Fruit fly (Drosophila melanogaster) whole organism, embryonic: Measurements from ENCODE around the gene Claspin.

Source experiments
- Blimp-1 ChIP-seq: fragments of 200-800 bp; sonication (Bioruptor generic); optimal IDR thresholded peaks from 3 replicates; lab custom pipeline; 2018; ENCODE audit warnings: missing biosample characterization, missing genetic modification characterization, mild to moderate bottlenecking, moderate library complexity, missing genetic modification reagents
- CG12391 ChIP-seq: fragments of 200-800 bp; sonication (Bioruptor generic); optimal IDR thresholded peaks from 3 replicates; lab custom pipeline; 2018; ENCODE audit warnings: missing biosample characterization, mild to moderate bottlenecking, missing genetic modification characterization, moderate library complexity
- CG13123 ChIP-seq: fragments of 200-800 bp; sonication (Bioruptor generic); optimal IDR thresholded peaks from 2 replicates; lab custom pipeline; 2016; ENCODE audit warnings: missing biosample characterization, missing genetic modification characterization
- CG15269 ChIP-seq: fragments of 200-800 bp; sonication (Bioruptor generic); optimal IDR thresholded peaks from 2 replicates; lab custom pipeline; 2018; ENCODE audit warnings: missing biosample characterization, mild to moderate bottlenecking, missing genetic modification characterization, moderate library complexity
- CG17359 ChIP-seq: fragments of 200-800 bp; sonication (Bioruptor generic); optimal IDR thresholded peaks from 3 replicates; lab custom pipeline; 2018; ENCODE audit warnings: missing biosample characterization, mild to moderate bottlenecking, missing genetic modification characterization, moderate library complexity
- CG2678 ChIP-seq: fragments of 200-800 bp; sonication (Bioruptor generic); optimal IDR thresholded peaks from 3 replicates; lab custom pipeline; 2019; ENCODE audit warnings: missing biosample characterization, mild to moderate bottlenecking, missing genetic modification characterization, moderate library complexity
- CG2712 ChIP-seq: fragments of 200-800 bp; optimal IDR thresholded peaks from 3 replicates; lab custom pipeline; 2019; ENCODE audit warnings: missing biosample characterization, mild to moderate bottlenecking, missing genetic modification characterization, moderate library complexity
- CG30020 ChIP-seq: fragments of 200-800 bp; optimal IDR thresholded peaks from 2 replicates; lab custom pipeline; 2019; ENCODE audit warnings: missing biosample characterization, mild to moderate bottlenecking, missing genetic modification characterization, moderate library complexity
- CG30403 ChIP-seq: fragments of 200-800 bp; sonication (Bioruptor generic); optimal IDR thresholded peaks from 3 replicates; lab custom pipeline; 2016; ENCODE audit warnings: missing biosample characterization, missing genetic modification characterization
- CG3163 ChIP-seq: fragments of 200-800 bp; sonication (Bioruptor generic); optimal IDR thresholded peaks from 3 replicates; lab custom pipeline; 2016; ENCODE audit warnings: missing biosample characterization, missing genetic modification characterization
- CG32532 ChIP-seq: fragments of 200-800 bp; sonication (Bioruptor generic); IDR thresholded peaks from 2 replicates; pipeline ENCODE4 v1.3.6; 2022; ENCODE audit warnings: missing biosample characterization, missing genetic modification characterization
- CG4820 ChIP-seq: fragments of 200-800 bp; sonication (Bioruptor generic); optimal IDR thresholded peaks from 3 replicates; lab custom pipeline; 2016; ENCODE audit warnings: missing biosample characterization, missing genetic modification characterization
- CG4854 ChIP-seq: fragments of 200-800 bp; sonication (Bioruptor generic); optimal IDR thresholded peaks from 2 replicates; lab custom pipeline; 2016; ENCODE audit warnings: missing biosample characterization, missing genetic modification characterization, inconsistent platforms
- CG6654 ChIP-seq: fragments of 200-800 bp; sonication (Bioruptor generic); optimal IDR thresholded peaks from 2 replicates; lab custom pipeline; 2017; ENCODE audit warnings: missing biosample characterization, mild to moderate bottlenecking, missing genetic modification characterization
- CG7271 ChIP-seq: fragments of 200-800 bp; sonication (Bioruptor generic); optimal IDR thresholded peaks from 2 replicates; lab custom pipeline; 2018; ENCODE audit warnings: missing biosample characterization, mild to moderate bottlenecking, missing genetic modification characterization, moderate library complexity
- CG8944 ChIP-seq: fragments of 200-800 bp; sonication (Bioruptor generic); optimal IDR thresholded peaks from 3 replicates; lab custom pipeline; 2016; ENCODE audit warnings: missing biosample characterization, missing genetic modification characterization
- CG9817 ChIP-seq: fragments of 200-800 bp; sonication (Bioruptor generic); optimal IDR thresholded peaks from 2 replicates; lab custom pipeline; 2018; ENCODE audit warnings: missing biosample characterization, mild to moderate bottlenecking, missing genetic modification characterization, moderate library complexity
- CG9932 ChIP-seq: fragments of 200-800 bp; sonication (Bioruptor generic); IDR thresholded peaks from 2 replicates; pipeline ENCODE4 v1.3.6; 2022; ENCODE audit warnings: missing biosample characterization, missing genetic modification characterization
- CTCF ChIP-seq: fragments of 200-800 bp; sonication (Bioruptor generic); optimal IDR thresholded peaks from 2 replicates; lab custom pipeline; 2017; ENCODE audit warnings: missing biosample characterization, mild to moderate bottlenecking, missing genetic modification characterization, moderate library complexity
- Chrac-16 ChIP-seq: fragments of 200-800 bp; sonication (Bioruptor generic); optimal IDR thresholded peaks from 3 replicates; lab custom pipeline; 2016; ENCODE audit warnings: missing biosample characterization, missing genetic modification characterization
- Dip3 ChIP-seq: fragments of 200-800 bp; sonication (Bioruptor generic); optimal IDR thresholded peaks from 3 replicates; lab custom pipeline; 2016; ENCODE audit warnings: missing biosample characterization, missing genetic modification characterization
- Ets65A ChIP-seq: fragments of 200-800 bp; sonication (Bioruptor generic); peaks from one replicate; lab custom pipeline; 2016; ENCODE audit warnings: missing biosample characterization, missing genetic modification characterization
- Fer2 ChIP-seq: fragments of 200-800 bp; sonication (Bioruptor generic); optimal IDR thresholded peaks from 2 replicates; lab custom pipeline; 2018; ENCODE audit warnings: missing biosample characterization, mild to moderate bottlenecking, missing genetic modification characterization, moderate library complexity
- HmgZ ChIP-seq: fragments of 200-800 bp; sonication (Bioruptor generic); optimal IDR thresholded peaks from 2 replicates; lab custom pipeline; 2018; ENCODE audit warnings: missing biosample characterization, mild to moderate bottlenecking, missing genetic modification characterization
- Hr51 ChIP-seq, 2 experiments: fragments of 200-800 bp; sonication (Bioruptor generic); optimal IDR thresholded peaks; 2 replicates in 1 of 2; 3 replicates in 1 of 2; lab custom pipeline; 2016 to 2018; ENCODE audit warnings: missing biosample characterization in 2 of 2, missing genetic modification characterization in 2 of 2, mild to moderate bottlenecking in 1 of 2, moderate library complexity in 1 of 2
- Hr78 ChIP-seq, 2 experiments: fragments of 200-800 bp in 1 of 2; fragments of >200 bp in 1 of 2; sonication (Bioruptor generic) in 1 of 2; optimal IDR thresholded peaks; 2 replicates each; lab custom pipeline; 2017 to 2019; ENCODE audit warnings: missing biosample characterization in 2 of 2, missing genetic modification characterization in 2 of 2, mild to moderate bottlenecking in 1 of 2, moderate library complexity in 1 of 2
- MBD-R2 ChIP-seq: fragments of 200-800 bp; sonication (Bioruptor generic); IDR thresholded peaks from 2 replicates; pipeline ENCODE4 v1.3.6; 2022; ENCODE audit warnings: missing biosample characterization, missing genetic modification characterization
- PHDP ChIP-seq: fragments of 200-800 bp; sonication (Bioruptor generic); optimal IDR thresholded peaks from 3 replicates; lab custom pipeline; 2018; ENCODE audit warnings: missing biosample characterization, mild to moderate bottlenecking, missing genetic modification characterization, moderate library complexity
- Side ChIP-seq: fragments of 200-800 bp; sonication (Bioruptor generic); optimal IDR thresholded peaks from 2 replicates; lab custom pipeline; 2016; ENCODE audit warnings: missing biosample characterization, missing genetic modification characterization
- Trl ChIP-seq, 3 experiments: fragments of >200 bp in 2 of 3; fragments of 200-800 bp in 1 of 3; sonication (Bioruptor generic) in 1 of 3; optimal IDR thresholded peaks; 2 replicates in 1 of 3; 3 replicates in 2 of 3; lab custom pipeline; 2016 to 2017; ENCODE audit warnings: missing biosample characterization in 1 of 3, missing genetic modification characterization in 1 of 3
- bab2 ChIP-seq: fragments of 200-800 bp; sonication (Bioruptor generic); optimal IDR thresholded peaks from 2 replicates; lab custom pipeline; 2016; ENCODE audit warnings: missing biosample characterization, missing genetic modification characterization
- bcd ChIP-seq: fragments of 200-800 bp; sonication (Bioruptor generic); optimal IDR thresholded peaks from 2 replicates; lab custom pipeline; 2017; ENCODE audit warnings: missing biosample characterization, mild to moderate bottlenecking, missing genetic modification characterization
- bowl ChIP-seq: fragments of 200-800 bp; sonication (Bioruptor generic); IDR thresholded peaks from 2 replicates; pipeline ENCODE4 v1.3.6; 2022; ENCODE audit warnings: missing biosample characterization, missing genetic modification characterization
- chm ChIP-seq: fragments of 200-800 bp; sonication (Bioruptor generic); IDR thresholded peaks from 2 replicates; pipeline ENCODE4 v1.3.6; 2022; ENCODE audit warnings: missing biosample characterization, missing genetic modification characterization
- ci ChIP-seq: fragments of 200-800 bp; sonication (Bioruptor generic); IDR thresholded peaks from 3 replicates; pipeline ENCODE4 v1.3.6; 2022; ENCODE audit warnings: missing biosample characterization, missing genetic modification characterization
- crp ChIP-seq, 2 experiments: fragments of 200-800 bp; sonication (Bioruptor generic); optimal IDR thresholded peaks; 2 replicates in 1 of 2; 3 replicates in 1 of 2; lab custom pipeline; 2017; ENCODE audit warnings: missing biosample characterization in 2 of 2, missing genetic modification characterization in 2 of 2, mild to moderate bottlenecking in 1 of 2, moderate library complexity in 1 of 2
- dm ChIP-seq: fragments of 200-800 bp; sonication (Bioruptor generic); optimal IDR thresholded peaks from 3 replicates; lab custom pipeline; 2016; ENCODE audit warnings: missing biosample characterization, missing genetic modification characterization
- ems ChIP-seq: fragments of 200-800 bp; sonication (Bioruptor generic); optimal IDR thresholded peaks from 3 replicates; lab custom pipeline; 2016; ENCODE audit warnings: missing biosample characterization, missing genetic modification characterization
- fd96Cb ChIP-seq: fragments of 200-800 bp; sonication (Bioruptor generic); optimal IDR thresholded peaks from 2 replicates; lab custom pipeline; 2018; ENCODE audit warnings: missing biosample characterization, mild to moderate bottlenecking, missing genetic modification characterization, moderate library complexity
- gcm ChIP-seq: fragments of 200-800 bp; sonication (Bioruptor generic); optimal IDR thresholded peaks from 2 replicates; lab custom pipeline; 2019; ENCODE audit warnings: missing biosample characterization, mild to moderate bottlenecking, missing genetic modification characterization, moderate library complexity
- gro ChIP-seq: fragments of 200-800 bp; sonication (Bioruptor generic); optimal IDR thresholded peaks from 2 replicates; lab custom pipeline; 2016; ENCODE audit warnings: missing biosample characterization, missing genetic modification characterization
- jumu ChIP-seq: fragments of 200-800 bp; sonication (Bioruptor generic); optimal IDR thresholded peaks from 3 replicates; lab custom pipeline; 2016; ENCODE audit warnings: missing biosample characterization, missing genetic modification characterization
- kay ChIP-seq: fragments of 200-800 bp; sonication (Bioruptor generic); optimal IDR thresholded peaks from 2 replicates; lab custom pipeline; 2016; ENCODE audit warnings: missing biosample characterization, missing genetic modification characterization
- kni ChIP-seq: fragments of 200-800 bp; sonication (Bioruptor generic); optimal IDR thresholded peaks from 3 replicates; lab custom pipeline; 2017; ENCODE audit warnings: mild to moderate bottlenecking, missing biosample characterization, missing genetic modification reagents, missing genetic modification characterization
- nmo ChIP-seq: fragments of 200-800 bp; sonication (Bioruptor generic); optimal IDR thresholded peaks from 2 replicates; lab custom pipeline; 2018; ENCODE audit warnings: missing biosample characterization, mild to moderate bottlenecking, missing genetic modification characterization, moderate library complexity
- onecut ChIP-seq: fragments of 200-800 bp; sonication (Bioruptor generic); IDR thresholded peaks from 2 replicates; pipeline ENCODE4 v1.3.6; 2022; ENCODE audit warnings: missing biosample characterization, missing genetic modification characterization
- phol ChIP-seq: fragments of 200-800 bp; sonication (Bioruptor generic); optimal IDR thresholded peaks from 3 replicates; lab custom pipeline; 2018; ENCODE audit warnings: missing biosample characterization, mild to moderate bottlenecking, missing genetic modification characterization, moderate library complexity
- rib ChIP-seq: fragments of 200-800 bp; sonication (Bioruptor generic); IDR thresholded peaks from 2 replicates; pipeline ENCODE4 v1.3.6; 2022; ENCODE audit warnings: missing biosample characterization, missing genetic modification characterization
- run ChIP-seq: fragments of 200-800 bp; sonication (Bioruptor generic); optimal IDR thresholded peaks from 3 replicates; lab custom pipeline; 2018; ENCODE audit warnings: missing biosample characterization, mild to moderate bottlenecking, missing genetic modification characterization
- toy ChIP-seq: fragments of 200-800 bp; sonication (Bioruptor generic); IDR thresholded peaks from 2 replicates; pipeline ENCODE4 v1.3.6; 2022; ENCODE audit warnings: missing biosample characterization, missing genetic modification characterization
- trem ChIP-seq: fragments of 200-800 bp; optimal IDR thresholded peaks from 3 replicates; lab custom pipeline; 2019; ENCODE audit warnings: missing biosample characterization, mild to moderate bottlenecking, missing genetic modification characterization, moderate library complexity

Gene Claspin

DNA sequence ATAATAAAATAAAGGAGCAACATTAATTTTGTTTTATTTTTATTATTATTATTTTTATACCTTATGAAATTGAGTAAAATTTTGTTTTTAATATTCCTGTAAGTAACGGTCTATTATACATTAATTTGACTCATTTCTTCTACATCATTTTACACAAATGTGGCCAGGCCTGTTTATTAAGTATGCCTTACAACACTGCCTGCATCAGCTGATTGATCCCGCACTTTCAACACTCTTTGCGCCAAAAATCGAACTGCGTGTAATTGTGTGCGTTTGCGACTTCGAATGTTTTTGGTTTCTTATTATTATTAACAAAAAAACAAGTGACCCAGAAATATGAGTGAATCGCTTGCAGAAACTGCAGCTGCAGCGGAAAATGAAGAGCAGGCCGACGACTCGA, at the start of gene Claspin (continued):
- TF ChIP-seq jumu (GFP tag; lab: Kevin White, UChicago), result no peak
- TF ChIP-seq chm (GFP tag; lab: Robert Waterston, UW), result no peak
- TF ChIP-seq kay (GFP tag; lab: Kevin White, UChicago), result peak; percentile 32
- TF ChIP-seq CG2678 (tag; lab: Kevin White, UChicago), result no peak
- peak; percentile 61 for TF ChIP-seq Side (GFP tag; lab: Kevin White, UChicago)
- TF ChIP-seq CTCF (GFP tag; lab: Kevin White, UChicago), result peak; percentile 44
- TF ChIP-seq Ets65A, result peak; percentile 96
- no peak for TF ChIP-seq phol (tag; lab: Kevin White, UChicago)
- peak; percentile 40 for TF ChIP-seq gro (GFP tag; lab: Kevin White, UChicago)
- peak; percentile 73 for TF ChIP-seq CG9932 (GFP tag; lab: Robert Waterston, UW)
- TF ChIP-seq CG15269 (tag; lab: Kevin White, UChicago), result no peak
- TF ChIP-seq bcd (GFP tag; lab: Kevin White, UChicago), result peak; percentile 26
- no peak for TF ChIP-seq CG6654 (GFP tag; lab: Kevin White, UChicago)
- TF ChIP-seq Blimp-1 (GFP tag; lab: Kevin White, UChicago), result peak; percentile 6
- peak; percentile 49 for TF ChIP-seq ems (GFP tag; lab: Kevin White, UChicago)
- TF ChIP-seq Fer2 (tag; lab: Kevin White, UChicago), result no peak
- peak; percentile 18 for TF ChIP-seq CG13123 (GFP tag; lab: Kevin White, UChicago)
- TF ChIP-seq ci (GFP tag; lab: Robert Waterston, UW), result peak; percentile 14; the same call in 1 of the 3 replicates
- peak; percentile 38 for TF ChIP-seq CG9817 (tag; lab: Kevin White, UChicago)
- peak in 1 of 2 experiments; percentile 29 for TF ChIP-seq Hr51 (GFP tag; optimal IDR thresholded peaks at IDR 0.05; lab: Kevin White, UChicago)
- peak; percentile 94 for TF ChIP-seq gcm (GFP tag; lab: Kevin White, UChicago)
- peak; percentile 44 for TF ChIP-seq Chrac-16
- TF ChIP-seq CG30020 (tag; lab: Kevin White, UChicago), result peak; percentile 1
- peak; percentile 17 for TF ChIP-seq CG30403 (GFP tag; lab: Kevin White, UChicago)
- peak; percentile 38 for TF ChIP-seq trem (tag; lab: Kevin White, UChicago)
- peak; percentile 40 for TF ChIP-seq CG12391 (tag; lab: Kevin White, UChicago)
- TF ChIP-seq CG4854 (GFP tag; lab: Kevin White, UChicago), result peak; percentile 5
- peak; percentile 86 for TF ChIP-seq MBD-R2
- TF ChIP-seq rib, result no peak
- no peak for TF ChIP-seq Trl (optimal IDR thresholded peaks at IDR 0.05; lab: Kevin White, UChicago)
- TF ChIP-seq Trl (GFP tag; optimal IDR thresholded peaks at IDR 0.05; lab: Kevin White, UChicago), result peak; percentile 24
- peak; percentile 40 for TF ChIP-seq PHDP (tag; lab: Kevin White, UChicago)
- no peak for TF ChIP-seq bowl (GFP tag; lab: Robert Waterston, UW)
- TF ChIP-seq CG4820, result no peak
- TF ChIP-seq Dip3 (GFP tag; lab: Kevin White, UChicago), result peak; percentile 58
- TF ChIP-seq bab2 (GFP tag; lab: Kevin White, UChicago), result no peak
- peak; percentile 11 for TF ChIP-seq CG17359 (tag; lab: Kevin White, UChicago)
- peak; percentile 11 for TF ChIP-seq CG3163 (GFP tag; lab: Kevin White, UChicago)
- peak; percentile 97 to 99 for TF ChIP-seq crp (GFP tag; optimal IDR thresholded peaks at IDR 0.05; lab: Kevin White, UChicago)
- TF ChIP-seq run, result no peak
- no peak; the same call in 1 of the 2 replicates for TF ChIP-seq CG32532
- no peak for TF ChIP-seq onecut (GFP tag; lab: Robert Waterston, UW)
- no peak for TF ChIP-seq toy
- peak; percentile 44 for TF ChIP-seq nmo (GFP tag; lab: Kevin White, UChicago)
- TF ChIP-seq CG2712 (tag; lab: Kevin White, UChicago), result peak; percentile 45
- TF ChIP-seq CG7271 (tag; lab: Kevin White, UChicago), result no peak
- peak; percentile 22 for TF ChIP-seq dm
- TF ChIP-seq fd96Cb, result no peak
- TF ChIP-seq kni, result no peak
- TF ChIP-seq CG8944, result peak; percentile 18
- TF ChIP-seq HmgZ (tag; lab: Kevin White, UChicago), result peak; percentile 88
- no peak for TF ChIP-seq Hr78 (GFP tag; optimal IDR thresholded peaks at IDR 0.05; lab: Kevin White, UChicago)
